Worm (Caenorhabditis elegans) whole organism, young adult: Measurements from ENCODE around the gene ZK1248.4.

Experiments used
- hmg-20 ChIP-seq: fragments of 200-800 bp; sonication (Bioruptor generic); IDR thresholded peaks from 2 replicates; pipeline ENCODE4 v1.3.6; 2022; ENCODE audit warnings: missing genetic modification reagents, missing genetic modification characterization, missing compliant biosample characterization
- lin-26 ChIP-seq: fragments of 200-800 bp; sonication (Bioruptor generic); IDR thresholded peaks from 2 replicates; pipeline ENCODE4 v1.3.6; 2022; ENCODE audit warnings: missing genetic modification reagents, missing genetic modification characterization, missing compliant biosample characterization
- nfya-1 ChIP-seq: sonication (generic microtip); optimal IDR thresholded peaks from 2 replicates; lab custom pipeline; 2017; ENCODE audit warnings: antibody characterized with exemption, missing compliant biosample characterization, missing genetic modification characterization, borderline replicate concordance; ENCODE audit not compliant: insufficient read depth
- unc-62 ChIP-seq: fragments of 150-350 bp; optimal IDR thresholded peaks from 2 replicates; lab custom pipeline; 2014; ENCODE audit warnings: missing biosample characterization, missing genetic modification reagents, missing genetic modification characterization
- ztf-22 ChIP-seq: fragments of 200-800 bp; sonication (Bioruptor generic); optimal IDR thresholded peaks from 2 replicates; lab custom pipeline; 2018; ENCODE audit warnings: mild to moderate bottlenecking, missing genetic modification characterization, moderate library complexity, missing compliant biosample characterization

ce11 chrII:5854122-5854521, 35.7 kb downstream of the ZK1248.4 start, which contains the start of gene H41C03.1:
- TF ChIP-seq unc-62 (GFP tag; lab: Kevin White, UChicago) (no peak), ztf-22 (no peak), hmg-20 (GFP tag; lab: Robert Waterston, UW) (no peak), nfya-1 (tag; lab: Kevin White, UChicago) (no peak), lin-26 (no peak)
